Worm (Caenorhabditis elegans): Measurements from ENCODE around the gene lon-3.

ce11 chrV:12241126-12241525 is 42.7 kb upstream of the lon-3 start, which contains the start of gene ttr-22:
- TF ChIP-seq nhr-28 (tag; optimal IDR thresholded peaks at IDR 0.05) (no peak), ztf-11 (tag; optimal IDR thresholded peaks at IDR 0.05) (no peak), ham-2 (GFP tag; optimal IDR thresholded peaks at IDR 0.05) (no peak), lin-13 (tag; optimal IDR thresholded peaks at IDR 0.05) (no peak), blmp-1 (tag; optimal IDR thresholded peaks at IDR 0.05) (no peak), snpc-4 (tag; optimal IDR thresholded peaks at IDR 0.05) (no peak), ceh-39 (tag; optimal IDR thresholded peaks at IDR 0.05) (no peak), flh-1 (GFP tag; optimal IDR thresholded peaks at IDR 0.05) (no peak)

Data from whole organism, mixed stage, embryonic.